Worm (Caenorhabditis elegans) whole organism, L4 larva: ENCODE measurements around the gene shc-2.

Source experiments
- F49E8.2 ChIP-seq: sonication (generic microtip); optimal IDR thresholded peaks from 2 replicates; lab custom pipeline; 2016; ENCODE audit warnings: missing compliant biosample characterization, mild to moderate bottlenecking, missing genetic modification characterization, borderline replicate concordance
- T20F7.1 ChIP-seq: fragments of 200-800 bp; sonication (Bioruptor generic); optimal IDR thresholded peaks from 2 replicates; lab custom pipeline; 2018; ENCODE audit warnings: mild to moderate bottlenecking, missing genetic modification characterization, missing compliant biosample characterization
- Y105C5A.15 ChIP-seq: fragments of 200-800 bp; sonication (Bioruptor generic); IDR thresholded peaks from 2 replicates; pipeline ENCODE4 v1.3.6; 2022; ENCODE audit warnings: missing genetic modification characterization, missing compliant biosample characterization
- Y48G9A.11 ChIP-seq: fragments of 200-800 bp; sonication (Bioruptor generic); IDR thresholded peaks from 2 replicates; pipeline ENCODE4 v1.3.6; 2022; ENCODE audit warnings: missing genetic modification reagents, missing genetic modification characterization, missing compliant biosample characterization
- Y5F2A.4 ChIP-seq: fragments of 200-800 bp; sonication (Bioruptor generic); optimal IDR thresholded peaks from 2 replicates; lab custom pipeline; 2018; ENCODE audit warnings: mild to moderate bottlenecking, missing genetic modification characterization, missing compliant biosample characterization
- ZK337.2 ChIP-seq: fragments of 200-800 bp; sonication (Bioruptor generic); IDR thresholded peaks from 2 replicates; pipeline ENCODE4 v1.3.6; 2022; ENCODE audit warnings: missing genetic modification reagents, missing genetic modification characterization, missing compliant biosample characterization
- ZK546.5 ChIP-seq, 2 experiments: sonication (generic microtip); optimal IDR thresholded peaks; 2 replicates each; lab custom pipeline; 2017; ENCODE audit warnings: missing biosample characterization in 2 of 2, missing genetic modification characterization in 2 of 2
- aha-1 ChIP-seq: fragments of 150-350 bp; peaks from one replicate; lab custom pipeline; 2014; ENCODE audit warnings: missing biosample characterization, missing genetic modification characterization
- aly-2 ChIP-seq: sonication (generic microtip); optimal IDR thresholded peaks from 2 replicates; lab custom pipeline; 2018; ENCODE audit warnings: missing biosample characterization, missing genetic modification characterization
- ceh-20 ChIP-seq: fragments of 200-800 bp; sonication (Bioruptor generic); IDR thresholded peaks from 2 replicates; pipeline ENCODE4 v1.3.6; 2022; ENCODE audit warnings: missing genetic modification reagents, missing genetic modification characterization, missing compliant biosample characterization
- ceh-44 ChIP-seq: fragments of 200-800 bp; sonication (Bioruptor generic); IDR thresholded peaks from 2 replicates; pipeline ENCODE4 v1.3.6; 2022; ENCODE audit warnings: missing genetic modification reagents, missing genetic modification characterization, missing compliant biosample characterization
- ces-1 ChIP-seq: fragments of 150-350 bp; sonication (generic microtip); optimal IDR thresholded peaks from 4 replicates; lab custom pipeline; 2014; ENCODE audit warnings: missing biosample characterization, missing genetic modification reagents, missing genetic modification characterization
- cey-2 ChIP-seq: sonication (generic microtip); optimal IDR thresholded peaks from 3 replicates; lab custom pipeline; 2017; ENCODE audit warnings: missing genetic modification characterization, mild to moderate bottlenecking, missing compliant biosample characterization, antibody characterized with exemption, borderline replicate concordance; ENCODE audit not compliant: insufficient read depth
- daf-16 ChIP-seq, 3 experiments: sonication (generic microtip); optimal IDR thresholded peaks; 2 replicates each; lab custom pipeline; 2016 to 2017; ENCODE audit warnings: missing genetic modification characterization in 3 of 3, missing genetic modification reagents in 3 of 3, mild to moderate bottlenecking in 2 of 3, missing compliant biosample characterization in 2 of 3, missing biosample characterization in 1 of 3, moderate library complexity in 1 of 3
- dmd-9 ChIP-seq: fragments of 200-800 bp; sonication (Bioruptor generic); IDR thresholded peaks from 2 replicates; pipeline ENCODE4 v1.3.6; 2022; ENCODE audit warnings: missing genetic modification reagents, missing genetic modification characterization, missing compliant biosample characterization
- dpl-1 ChIP-seq: fragments of 150-350 bp; optimal IDR thresholded peaks from 2 replicates; lab custom pipeline; 2014; ENCODE audit warnings: missing biosample characterization, missing genetic modification reagents, missing genetic modification characterization
- egl-27 ChIP-seq: sonication (generic microtip); optimal IDR thresholded peaks from 3 replicates; lab custom pipeline; 2017; ENCODE audit warnings: missing biosample characterization, missing genetic modification reagents, missing genetic modification characterization
- fkh-10 ChIP-seq: fragments of 150-350 bp; optimal IDR thresholded peaks from 2 replicates; lab custom pipeline; 2014; ENCODE audit warnings: missing biosample characterization, missing genetic modification reagents, missing genetic modification characterization
- fos-1 ChIP-seq: fragments of 150-350 bp; optimal IDR thresholded peaks from 2 replicates; lab custom pipeline; 2014; ENCODE audit warnings: missing biosample characterization, missing genetic modification characterization
- gei-8 ChIP-seq: fragments of 200-800 bp; sonication (Bioruptor generic); optimal IDR thresholded peaks from 2 replicates; lab custom pipeline; 2018; ENCODE audit warnings: mild to moderate bottlenecking, missing genetic modification characterization, missing compliant biosample characterization
- hlh-11 ChIP-seq: fragments of 200-800 bp; sonication (Bioruptor generic); optimal IDR thresholded peaks from 2 replicates; lab custom pipeline; 2018; ENCODE audit warnings: mild to moderate bottlenecking, missing genetic modification characterization, missing compliant biosample characterization
- hlh-30 ChIP-seq: sonication (generic microtip); optimal IDR thresholded peaks from 2 replicates; lab custom pipeline; 2017; ENCODE audit warnings: antibody characterized with exemption, mild to moderate bottlenecking, missing genetic modification characterization, missing compliant biosample characterization; ENCODE audit not compliant: insufficient read depth
- hmg-1.1 ChIP-seq: fragments of 200-800 bp; sonication (Bioruptor generic); IDR thresholded peaks from 2 replicates; pipeline ENCODE4 v1.3.6; 2022; ENCODE audit warnings: missing genetic modification reagents, missing genetic modification characterization, missing compliant biosample characterization
- lin-15B ChIP-seq: fragments of 150-350 bp; sonication (generic microtip); optimal IDR thresholded peaks from 3 replicates; lab custom pipeline; 2014; ENCODE audit warnings: missing biosample characterization, missing genetic modification characterization
- lin-38 ChIP-seq: fragments of 200-800 bp; sonication (Bioruptor generic); IDR thresholded peaks from 2 replicates; pipeline ENCODE4 v1.3.6; 2022; ENCODE audit warnings: missing genetic modification reagents, missing genetic modification characterization, missing compliant biosample characterization
- lir-3 ChIP-seq: sonication (generic microtip); optimal IDR thresholded peaks from 2 replicates; lab custom pipeline; 2016; ENCODE audit warnings: mild to moderate bottlenecking, missing genetic modification characterization, missing compliant biosample characterization
- madf-5 ChIP-seq, 2 experiments: fragments of 200-800 bp; sonication (Bioruptor generic); IDR thresholded peaks; 2 replicates each; pipeline ENCODE4 v1.3.6; 2022; ENCODE audit warnings: missing compliant biosample characterization in 2 of 2, missing genetic modification characterization in 2 of 2
- madf-9 ChIP-seq: fragments of 200-800 bp; sonication (Bioruptor generic); conservative IDR thresholded peaks from 2 replicates; pipeline ENCODE4 v1.3.6; 2022; ENCODE audit warnings: missing genetic modification reagents, missing genetic modification characterization, missing compliant biosample characterization
- mep-1 ChIP-seq: fragments of 150-350 bp; sonication (generic microtip); optimal IDR thresholded peaks from 3 replicates; lab custom pipeline; 2014; ENCODE audit warnings: missing biosample characterization, missing genetic modification characterization
- mes-2 ChIP-seq: sonication (generic microtip); optimal IDR thresholded peaks from 2 replicates; lab custom pipeline; 2016; ENCODE audit warnings: missing genotype, mild to moderate bottlenecking, missing genetic modification characterization, missing compliant biosample characterization; ENCODE audit not compliant: poor library complexity, severe bottlenecking
- mxl-3 ChIP-seq: fragments of 200-800 bp; sonication (Bioruptor generic); optimal IDR thresholded peaks from 2 replicates; lab custom pipeline; 2018; ENCODE audit warnings: mild to moderate bottlenecking, missing genetic modification characterization, missing compliant biosample characterization
- nhr-102 ChIP-seq: sonication (generic microtip); optimal IDR thresholded peaks from 2 replicates; lab custom pipeline; 2016; ENCODE audit warnings: mild to moderate bottlenecking, missing genetic modification characterization, moderate library complexity, missing compliant biosample characterization
- nhr-11 ChIP-seq: fragments of 150-350 bp; optimal IDR thresholded peaks from 2 replicates; lab custom pipeline; 2014; ENCODE audit warnings: missing biosample characterization, missing genetic modification characterization
- nhr-237 ChIP-seq: sonication (generic microtip); optimal IDR thresholded peaks from 2 replicates; lab custom pipeline; 2017; ENCODE audit warnings: missing biosample characterization, missing genetic modification characterization
- nhr-42 ChIP-seq: fragments of 200-800 bp; sonication (Bioruptor generic); IDR thresholded peaks from 2 replicates; pipeline ENCODE4 v1.3.6; 2022; ENCODE audit warnings: missing genetic modification characterization, missing compliant biosample characterization
- nhr-48 ChIP-seq: sonication (generic microtip); optimal IDR thresholded peaks from 2 replicates; lab custom pipeline; 2016; ENCODE audit warnings: mild to moderate bottlenecking, missing genetic modification characterization, missing compliant biosample characterization
- nhr-6 ChIP-seq: fragments of 150-350 bp; optimal IDR thresholded peaks from 2 replicates; lab custom pipeline; 2014; ENCODE audit warnings: missing biosample characterization, missing genetic modification characterization
- nhr-76 ChIP-seq: fragments of 150-350 bp; optimal IDR thresholded peaks from 2 replicates; lab custom pipeline; 2014; ENCODE audit warnings: missing biosample characterization, missing genetic modification characterization
- nhr-77 ChIP-seq: fragments of 150-350 bp; optimal IDR thresholded peaks from 2 replicates; lab custom pipeline; 2014; ENCODE audit warnings: missing biosample characterization, missing genetic modification characterization
- pqm-1 ChIP-seq: sonication (generic microtip); optimal IDR thresholded peaks from 2 replicates; lab custom pipeline; 2017; ENCODE audit warnings: missing biosample characterization, missing genetic modification characterization
- rbr-2 ChIP-seq: sonication (generic microtip); optimal IDR thresholded peaks from 2 replicates; lab custom pipeline; 2016; ENCODE audit warnings: missing genotype, missing genetic modification characterization, missing compliant biosample characterization
- saeg-2 ChIP-seq: fragments of 200-800 bp; sonication (Bioruptor generic); IDR thresholded peaks from 2 replicates; pipeline ENCODE4 v1.3.6; 2022; ENCODE audit warnings: missing genetic modification reagents, missing genetic modification characterization, missing compliant biosample characterization
- sdz-12 ChIP-seq: fragments of 200-800 bp; sonication (Bioruptor generic); optimal IDR thresholded peaks from 2 replicates; lab custom pipeline; 2018; ENCODE audit warnings: mild to moderate bottlenecking, missing genetic modification characterization, missing compliant biosample characterization
- snpc-4 ChIP-seq: fragments of 150-350 bp; optimal IDR thresholded peaks from 2 replicates; lab custom pipeline; 2014; ENCODE audit warnings: missing biosample characterization, missing genetic modification characterization
- unc-62 ChIP-seq, 3 experiments: fragments of 150-350 bp in 1 of 3; sonication (generic microtip); optimal IDR thresholded peaks in 2 of 3; peaks in 1 of 3; 1 replicate in 1 of 3; 2 replicates in 2 of 3; lab custom pipeline; 2014 to 2017; ENCODE audit warnings: missing biosample characterization in 3 of 3, missing genetic modification characterization in 3 of 3, missing genetic modification reagents in 3 of 3, missing genotype in 1 of 3
- vab-7 ChIP-seq: fragments of 200-800 bp; sonication (Bioruptor generic); IDR thresholded peaks from 2 replicates; pipeline ENCODE4 v1.3.6; 2022; ENCODE audit warnings: missing genetic modification reagents, missing genetic modification characterization, missing compliant biosample characterization
- zfp-2 ChIP-seq: sonication (generic microtip); optimal IDR thresholded peaks from 2 replicates; lab custom pipeline; 2016; ENCODE audit warnings: mild to moderate bottlenecking, missing genetic modification characterization, missing compliant biosample characterization
- zfp-3 ChIP-seq: fragments of 200-800 bp; sonication (Bioruptor generic); conservative IDR thresholded peaks from 2 replicates; pipeline ENCODE4 v1.3.6; 2022; ENCODE audit warnings: missing genetic modification reagents, missing genetic modification characterization, missing compliant biosample characterization
- zip-11 ChIP-seq: fragments of 200-800 bp; sonication (Bioruptor generic); IDR thresholded peaks from 2 replicates; pipeline ENCODE4 v1.3.6; 2022; ENCODE audit warnings: missing genetic modification characterization, missing compliant biosample characterization
- ztf-7 ChIP-seq: fragments of 150-350 bp; optimal IDR thresholded peaks from 2 replicates; lab custom pipeline; 2014; ENCODE audit warnings: missing biosample characterization, missing genetic modification characterization

Gene shc-2

DNA sequence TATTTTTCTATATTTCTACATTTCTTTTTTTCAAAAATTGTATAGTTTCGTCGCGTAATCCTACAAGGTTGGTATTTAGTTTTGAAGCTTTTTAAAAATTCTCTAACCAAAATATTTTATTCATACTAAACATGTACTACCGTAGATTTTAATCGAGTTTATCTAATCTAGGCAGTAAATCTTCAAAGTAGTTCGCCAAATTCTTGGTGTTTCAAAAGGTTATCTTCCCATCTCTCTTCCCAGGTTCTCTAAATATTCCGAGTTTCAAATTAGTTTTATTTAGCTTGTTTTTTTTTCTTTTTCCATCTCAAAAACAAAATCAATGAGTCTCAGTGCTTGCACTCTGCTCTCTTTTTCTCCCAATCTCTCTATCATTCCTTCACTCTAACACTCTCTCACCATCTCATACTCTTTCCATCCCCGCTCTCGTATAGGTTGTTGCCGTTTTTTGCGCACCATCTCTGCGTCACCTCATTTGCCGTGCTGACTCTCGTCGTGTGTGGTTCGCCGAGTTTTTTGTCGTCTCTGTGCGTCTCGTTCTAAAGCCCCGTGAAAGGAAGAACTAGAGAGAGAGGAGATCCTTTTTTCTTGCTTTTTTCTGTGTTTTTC is 48.1 kb downstream of the shc-2 start (continued):
- TF ChIP-seq zip-11 (GFP tag; lab: Robert Waterston, UW) (no peak), fos-1 (tag; lab: Kevin White, UChicago) (no peak), dmd-9 (GFP tag; lab: Robert Waterston, UW) (no peak), gei-8 (no peak), madf-9 (0 out of 2 replicates have a peak, but pooled peaks have one; percentile 5), hmg-1.1 (GFP tag; lab: Robert Waterston, UW) (peak; percentile 89), nhr-77 (tag; lab: Kevin White, UChicago) (no peak), ZK337.2 (GFP tag; lab: Robert Waterston, UW) (no peak), dpl-1 (GFP tag; lab: Kevin White, UChicago) (peak; percentile 60), nhr-42 (no peak), saeg-2 (GFP tag; lab: Robert Waterston, UW) (no peak), Y105C5A.15 (GFP tag; lab: Robert Waterston, UW) (no peak), ztf-7 (tag; lab: Kevin White, UChicago) (no peak), cey-2 (tag; lab: Kevin White, UChicago) (no peak), lin-15B (tag; lab: Kevin White, UChicago) (no peak), hlh-30 (tag; lab: Kevin White, UChicago) (peak; percentile 77), rbr-2 (tag; lab: Kevin White, UChicago) (peak; percentile 84), F49E8.2 (tag; lab: Kevin White, UChicago) (no peak), nhr-237 (tag; lab: Kevin White, UChicago) (no peak), fkh-10 (peak; percentile 58), ceh-44 (GFP tag; lab: Robert Waterston, UW) (no peak), ZK546.5 (tag; optimal IDR thresholded peaks at IDR 0.05; lab: Kevin White, UChicago) (peak in 1 of 2 experiments; percentile 20), hlh-11 (tag; lab: Kevin White, UChicago) (peak; percentile 83), nhr-102 (tag; lab: Kevin White, UChicago) (peak; percentile 12), egl-27 (no peak), aha-1 (peak; percentile 97), snpc-4 (tag; lab: Kevin White, UChicago) (no peak), pqm-1 (no peak), daf-16 (GFP tag; optimal IDR thresholded peaks at IDR 0.05; lab: Kevin White, UChicago) (peak; percentile 11 to 19), daf-16 (tag; optimal IDR thresholded peaks at IDR 0.05; lab: Kevin White, UChicago) (peak; percentile 74), zfp-2 (tag; lab: Kevin White, UChicago) (no peak), nhr-76 (tag; lab: Kevin White, UChicago) (no peak), nhr-48 (tag; lab: Kevin White, UChicago) (peak; percentile 32), nhr-6 (tag; lab: Kevin White, UChicago) (peak; percentile 21), nhr-11 (peak; percentile 63), unc-62 (GFP tag; optimal IDR thresholded peaks at IDR 0.05 in 1 of 2; lab: Kevin White, UChicago) (peak in 1 of 2 experiments; percentile 63), unc-62 (tag; optimal IDR thresholded peaks at IDR 0.05; lab: Kevin White, UChicago) (no peak), mes-2 (peak; percentile 69), madf-5 (GFP tag; IDR thresholded peaks at IDR 0.05; lab: Robert Waterston, UW) (no peak), Y5F2A.4 (no peak), ces-1 (GFP tag; lab: Kevin White, UChicago) (peak; percentile 33), mxl-3 (GFP tag; lab: Kevin White, UChicago) (peak; percentile 66), sdz-12 (GFP tag; lab: Kevin White, UChicago) (no peak), Y48G9A.11 (GFP tag; lab: Robert Waterston, UW) (no peak), zfp-3 (GFP tag; lab: Robert Waterston, UW) (no peak), ceh-20 (GFP tag; lab: Robert Waterston, UW) (peak; percentile 44), aly-2 (tag; lab: Kevin White, UChicago) (no peak), lir-3 (tag; lab: Kevin White, UChicago) (no peak), vab-7 (GFP tag; lab: Robert Waterston, UW) (no peak), mep-1 (no peak), lin-38 (GFP tag; lab: Robert Waterston, UW) (no peak), T20F7.1 (GFP tag; lab: Kevin White, UChicago) (no peak)
